Worm (Caenorhabditis elegans) whole organism, L4/young adult: ENCODE results near the gene pqn-37.

Source experiments
- W03F9.2 ChIP-seq: fragments of 150-350 bp; optimal IDR thresholded peaks from 2 replicates; lab custom pipeline; 2014; ENCODE audit warnings: missing biosample characterization, missing genetic modification characterization
- dao-5 ChIP-seq: sonication (generic microtip); optimal IDR thresholded peaks from 2 replicates; lab custom pipeline; 2016; ENCODE audit warnings: missing genotype, missing genetic modification characterization, moderate library complexity, missing compliant biosample characterization
- him-1 ChIP-seq: sonication (generic microtip); optimal IDR thresholded peaks from 2 replicates; lab custom pipeline; 2016; ENCODE audit warnings: missing genotype, missing genetic modification reagents, missing genetic modification characterization, missing compliant biosample characterization

The pqn-37 gene

ce11 chrX:3250481-3251091, at the start of gene pqn-37:
pqn-37 (minus strand) TSS chrX:3250531.
- TF ChIP-seq him-1 (tag; lab: Kevin White, UChicago) (no peak), dao-5 (tag; lab: Kevin White, UChicago) (no peak), W03F9.2 (no peak)

- TF ChIP-seq W03F9.2 (no peak), dao-5 (tag; lab: Kevin White, UChicago) (no peak), him-1 (tag; lab: Kevin White, UChicago) (no peak)
These were observed 48.3 kb upstream of the pqn-37 start, which contains the start of gene K09C4.1 for ce11 chrX:3298582-3298981. K09C4.1 (plus strand) TSS chrX:3298882.

ce11 chrX:3297812-3298211, 47.5 kb upstream of the pqn-37 start:
- no peak for TF ChIP-seq dao-5 (tag; lab: Kevin White, UChicago)
- no peak for TF ChIP-seq him-1 (tag; lab: Kevin White, UChicago)
- no peak for TF ChIP-seq W03F9.2

- TF ChIP-seq W03F9.2 (no peak), him-1 (tag; lab: Kevin White, UChicago) (no peak), dao-5 (tag; lab: Kevin White, UChicago) (no peak)
These were observed 45.9 kb upstream of the pqn-37 start, which contains the start of gene K09C4.2 for ce11 chrX:3296182-3296581. K09C4.2 (plus strand) TSS chrX:3296482.

ce11 chrX:3291948-3292347, 41.6 kb upstream of the pqn-37 start:
- TF ChIP-seq him-1 (tag; lab: Kevin White, UChicago) (no peak), W03F9.2 (no peak), dao-5 (tag; lab: Kevin White, UChicago) (no peak)

- no peak for TF ChIP-seq dao-5 (tag; lab: Kevin White, UChicago)
- no peak for TF ChIP-seq him-1 (tag; lab: Kevin White, UChicago)
- TF ChIP-seq W03F9.2: no peak
These were observed 39.8 kb upstream of the pqn-37 start for ce11 chrX:3290147-3290546.

ce11 chrX:3289183-3289582, 38.9 kb upstream of the pqn-37 start, which contains the start of gene K09C4.4:
K09C4.4 (plus strand) TSS chrX:3289483.
- TF ChIP-seq W03F9.2 (no peak), him-1 (tag; lab: Kevin White, UChicago) (no peak), dao-5 (tag; lab: Kevin White, UChicago) (no peak)

- TF ChIP-seq him-1 (tag; lab: Kevin White, UChicago): no peak
- no peak for TF ChIP-seq dao-5 (tag; lab: Kevin White, UChicago)
- no peak for TF ChIP-seq W03F9.2
These were observed 35.1 kb upstream of the pqn-37 start for ce11 chrX:3285448-3285847.

ce11 chrX:3284967-3285366, 34.6 kb upstream of the pqn-37 start:
- TF ChIP-seq W03F9.2 (no peak), him-1 (tag; lab: Kevin White, UChicago) (no peak), dao-5 (tag; lab: Kevin White, UChicago) (no peak)

ce11 chrX:3283189-3283588, 32.9 kb upstream of the pqn-37 start:
- no peak for TF ChIP-seq dao-5 (tag; lab: Kevin White, UChicago)
- TF ChIP-seq W03F9.2: no peak
- TF ChIP-seq him-1 (tag; lab: Kevin White, UChicago): no peak

ce11 chrX:3282306-3282705, 32.0 kb upstream of the pqn-37 start, which contains the start of gene K09C4.5:
K09C4.5 (plus strand) TSS chrX:3282631.
- TF ChIP-seq him-1 (tag; lab: Kevin White, UChicago): no peak

ce11 chrX:3280130-3280529, 29.8 kb upstream of the pqn-37 start, which contains the start of gene K09C4.10:
K09C4.10 (minus strand) TSS chrX:3280230.
- TF ChIP-seq W03F9.2 (no peak), dao-5 (tag; lab: Kevin White, UChicago) (no peak), him-1 (tag; lab: Kevin White, UChicago) (no peak)

- no peak for TF ChIP-seq him-1 (tag; lab: Kevin White, UChicago)
- TF ChIP-seq dao-5 (tag; lab: Kevin White, UChicago): no peak
- no peak for TF ChIP-seq W03F9.2
These were observed 22.2 kb upstream of the pqn-37 start, which contains the start of gene K09C4.7 for ce11 chrX:3272580-3272979. K09C4.7 (plus strand) TSS chrX:3272880.

- TF ChIP-seq dao-5 (tag; lab: Kevin White, UChicago) (no peak), him-1 (tag; lab: Kevin White, UChicago) (no peak), W03F9.2 (no peak)
These were observed 21.3 kb upstream of the pqn-37 start, which contains the start of gene K09C4.9 for ce11 chrX:3271673-3272072. K09C4.9 (minus strand) TSS chrX:3271773.

- no peak for TF ChIP-seq dao-5 (tag; lab: Kevin White, UChicago)
- TF ChIP-seq W03F9.2: no peak
These were observed 20.5 kb upstream of the pqn-37 start, which contains the start of gene sul-1 for ce11 chrX:3270806-3271205. sul-1 (minus strand) TSS chrX:3270906.
